Worm (Caenorhabditis elegans) whole organism, early embryonic: Measurements from ENCODE around the gene zhit-1.

Source experiments
- B0310.2 ChIP-seq: sonication (generic microtip); optimal IDR thresholded peaks from 2 replicates; lab custom pipeline; 2016; ENCODE audit warnings: mild to moderate bottlenecking, missing genetic modification characterization, missing compliant biosample characterization
- F13C5.2 ChIP-seq: sonication (generic microtip); optimal IDR thresholded peaks from 2 replicates; lab custom pipeline; 2017; ENCODE audit warnings: mild to moderate bottlenecking, missing genetic modification characterization, inconsistent platforms, missing compliant biosample characterization
- ama-1 ChIP-seq: fragments of 150-350 bp; optimal IDR thresholded peaks from 2 replicates; lab custom pipeline; 2014
- ets-7 ChIP-seq: sonication (generic microtip); optimal IDR thresholded peaks from 2 replicates; lab custom pipeline; 2016; ENCODE audit warnings: missing genotype, missing genetic modification characterization, missing compliant biosample characterization
- hnd-1 ChIP-seq: sonication (generic microtip); optimal IDR thresholded peaks from 2 replicates; lab custom pipeline; 2016; ENCODE audit warnings: missing genetic modification characterization, missing compliant biosample characterization
- scrt-1 ChIP-seq: fragments of 200-800 bp; sonication (Bioruptor generic); IDR thresholded peaks from 2 replicates; pipeline ENCODE4 v1.3.6; 2022; ENCODE audit warnings: missing genetic modification characterization, missing compliant biosample characterization

DNA sequence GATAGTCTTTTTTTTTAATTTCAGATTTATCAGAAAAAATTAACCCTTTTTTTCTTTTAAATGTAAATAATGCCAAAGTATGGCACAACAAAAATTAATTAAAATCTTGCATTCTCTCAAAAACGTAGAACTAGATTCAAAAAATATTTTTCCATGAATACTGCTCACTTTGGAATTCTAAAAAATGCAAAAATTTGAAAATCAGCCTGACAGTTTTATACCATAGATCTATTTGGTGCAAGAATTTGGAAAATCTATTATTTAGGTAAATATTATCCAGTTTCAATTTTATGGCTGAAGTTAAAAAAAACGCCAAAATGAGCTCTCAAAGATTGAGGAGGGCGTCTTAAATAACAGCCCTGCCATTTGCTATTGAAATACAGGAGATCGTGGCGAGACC is 16.7 kb downstream of the zhit-1 start:
- TF ChIP-seq hnd-1 (no peak), ets-7 (tag; lab: Kevin White, UChicago) (no peak), ama-1 (no peak), B0310.2 (tag; lab: Kevin White, UChicago) (no peak), scrt-1 (GFP tag; lab: Robert Waterston, UW) (no peak), F13C5.2 (no peak)
